Worm (Caenorhabditis elegans) whole organism, young adult: ENCODE data around the gene B0303.7.

Experiments
- B0261.1 ChIP-seq: sonication (generic microtip); optimal IDR thresholded peaks from 2 replicates; lab custom pipeline; 2016; ENCODE audit warnings: mild to moderate bottlenecking, missing genetic modification characterization, moderate library complexity, missing compliant biosample characterization
- B0336.3 ChIP-seq: fragments of 200-800 bp; sonication (Bioruptor generic); IDR thresholded peaks from 2 replicates; pipeline ENCODE4 v1.3.6; 2022; ENCODE audit warnings: missing genetic modification characterization, missing compliant biosample characterization
- D2030.7 ChIP-seq: fragments of 200-800 bp; sonication (Bioruptor generic); IDR thresholded peaks from 2 replicates; pipeline ENCODE4 v1.3.6; 2022; ENCODE audit warnings: missing genetic modification reagents, missing genetic modification characterization, missing compliant biosample characterization
- F22D6.2 ChIP-seq: sonication (generic microtip); optimal IDR thresholded peaks from 2 replicates; lab custom pipeline; 2016; ENCODE audit warnings: mild to moderate bottlenecking, missing genetic modification characterization, missing compliant biosample characterization
- F37B4.10 ChIP-seq: fragments of 200-800 bp; sonication (Bioruptor generic); IDR thresholded peaks from 2 replicates; pipeline ENCODE4 v1.3.6; 2022; ENCODE audit warnings: missing genetic modification characterization, missing compliant biosample characterization
- F39B2.1 ChIP-seq: fragments of 200-800 bp; sonication (Bioruptor generic); IDR thresholded peaks from 2 replicates; pipeline ENCODE4 v1.3.6; 2022; ENCODE audit warnings: missing genetic modification reagents, missing genetic modification characterization, missing compliant biosample characterization
- F57A8.1 ChIP-seq: fragments of 200-800 bp; sonication (Bioruptor generic); optimal IDR thresholded peaks from 2 replicates; lab custom pipeline; 2018; ENCODE audit warnings: mild to moderate bottlenecking, missing genetic modification characterization, moderate library complexity, missing compliant biosample characterization
- F57C9.4 ChIP-seq: sonication (generic microtip); optimal IDR thresholded peaks from 2 replicates; lab custom pipeline; 2017; ENCODE audit warnings: mild to moderate bottlenecking, missing genetic modification characterization, missing compliant biosample characterization
- K11D2.4 ChIP-seq: fragments of 200-800 bp; sonication (Bioruptor generic); IDR thresholded peaks from 2 replicates; pipeline ENCODE4 v1.3.6; 2022; ENCODE audit warnings: missing genetic modification reagents, missing genetic modification characterization, missing compliant biosample characterization
- K12H6.12 ChIP-seq: fragments of 200-800 bp; sonication (Bioruptor generic); optimal IDR thresholded peaks from 2 replicates; lab custom pipeline; 2018; ENCODE audit warnings: mild to moderate bottlenecking, missing genetic modification characterization, missing compliant biosample characterization
- T07F8.4 ChIP-seq: sonication (generic microtip); optimal IDR thresholded peaks from 2 replicates; lab custom pipeline; 2016; ENCODE audit warnings: mild to moderate bottlenecking, missing genetic modification characterization, moderate library complexity, missing compliant biosample characterization
- T26A5.8 ChIP-seq: sonication (generic microtip); optimal IDR thresholded peaks from 2 replicates; lab custom pipeline; 2016; ENCODE audit warnings: missing genetic modification characterization, missing compliant biosample characterization
- Y53G8AR.9 ChIP-seq: fragments of 200-800 bp; sonication (Bioruptor generic); conservative IDR thresholded peaks from 2 replicates; pipeline ENCODE4 v1.3.6; 2022; ENCODE audit warnings: missing genetic modification reagents, missing genetic modification characterization, missing compliant biosample characterization
- Y67H2A.10 ChIP-seq: fragments of 200-800 bp; sonication (Bioruptor generic); conservative IDR thresholded peaks from 2 replicates; pipeline ENCODE4 v1.3.6; 2022; ENCODE audit warnings: missing genetic modification reagents, missing genetic modification characterization, missing compliant biosample characterization
- Y79H2A.3 ChIP-seq: fragments of 200-800 bp; sonication (Bioruptor generic); conservative IDR thresholded peaks from 2 replicates; pipeline ENCODE4 v1.3.6; 2022; ENCODE audit warnings: missing genetic modification reagents, missing genetic modification characterization, missing compliant biosample characterization
- ZK185.1 ChIP-seq: sonication (generic microtip); optimal IDR thresholded peaks from 2 replicates; lab custom pipeline; 2016; ENCODE audit warnings: mild to moderate bottlenecking, missing genetic modification characterization, missing compliant biosample characterization; ENCODE audit not compliant: poor library complexity, severe bottlenecking
- aptf-2 ChIP-seq: fragments of 200-800 bp; sonication (Bioruptor generic); conservative IDR thresholded peaks from 2 replicates; pipeline ENCODE4 v1.3.6; 2022; ENCODE audit warnings: missing genetic modification reagents, missing genetic modification characterization, missing compliant biosample characterization
- attf-3 ChIP-seq: fragments of 200-800 bp; sonication (Bioruptor generic); conservative IDR thresholded peaks from 2 replicates; pipeline ENCODE4 v1.3.6; 2022; ENCODE audit warnings: missing genetic modification reagents, missing genetic modification characterization, missing compliant biosample characterization
- cebp-1 ChIP-seq, 2 experiments: fragments of 200-800 bp in 1 of 2; sonication (Bioruptor generic) in 1 of 2; sonication (generic microtip) in 1 of 2; IDR thresholded peaks in 1 of 2; optimal IDR thresholded peaks in 1 of 2; 2 replicates each; pipeline versions ENCODE4 v1.3.6 to Lab custom; 2017 to 2022; ENCODE audit warnings: missing compliant biosample characterization in 2 of 2, missing genetic modification characterization in 2 of 2, mild to moderate bottlenecking in 1 of 2, missing genetic modification reagents in 1 of 2, moderate library complexity in 1 of 2
- ceh-100 ChIP-seq: fragments of 200-800 bp; sonication (Bioruptor generic); IDR thresholded peaks from 2 replicates; pipeline ENCODE4 v1.3.6; 2022; ENCODE audit warnings: missing genetic modification reagents, missing genetic modification characterization, missing compliant biosample characterization
- dpl-1 ChIP-seq: fragments of 150-350 bp; optimal IDR thresholded peaks from 2 replicates; lab custom pipeline; 2014; ENCODE audit warnings: missing biosample characterization, missing genetic modification reagents, missing genetic modification characterization
- efl-1 ChIP-seq: fragments of 150-350 bp; optimal IDR thresholded peaks from 2 replicates; lab custom pipeline; 2014; ENCODE audit warnings: missing biosample characterization, missing genetic modification reagents, missing genetic modification characterization
- egl-18 ChIP-seq: fragments of 200-800 bp; sonication (Bioruptor generic); IDR thresholded peaks from 2 replicates; pipeline ENCODE4 v1.3.6; 2022; ENCODE audit warnings: missing genetic modification reagents, missing genetic modification characterization, missing compliant biosample characterization
- egl-44 ChIP-seq: fragments of 200-800 bp; sonication (Bioruptor generic); IDR thresholded peaks from 2 replicates; pipeline ENCODE4 v1.3.6; 2022; ENCODE audit warnings: missing genetic modification reagents, missing genetic modification characterization, missing compliant biosample characterization
- ets-4 ChIP-seq: fragments of 200-800 bp; sonication (Bioruptor generic); optimal IDR thresholded peaks from 2 replicates; lab custom pipeline; 2018; ENCODE audit warnings: mild to moderate bottlenecking, missing genetic modification characterization, missing compliant biosample characterization
- him-1 ChIP-seq: sonication (generic microtip); optimal IDR thresholded peaks from 2 replicates; lab custom pipeline; 2016; ENCODE audit warnings: missing genotype, missing genetic modification reagents, missing genetic modification characterization, missing compliant biosample characterization
- hlh-26 ChIP-seq: fragments of 200-800 bp; sonication (Bioruptor generic); conservative IDR thresholded peaks from 2 replicates; pipeline ENCODE4 v1.3.6; 2022; ENCODE audit warnings: missing genetic modification reagents, missing genetic modification characterization, missing compliant biosample characterization
- hmg-1.2 ChIP-seq: fragments of 200-800 bp; sonication (Bioruptor generic); IDR thresholded peaks from 2 replicates; pipeline ENCODE4 v1.3.6; 2022; ENCODE audit warnings: missing genetic modification reagents, missing genetic modification characterization, missing compliant biosample characterization
- let-607 ChIP-seq, 2 experiments: fragments of 200-800 bp in 1 of 2; sonication (Bioruptor generic) in 1 of 2; sonication (generic microtip) in 1 of 2; optimal IDR thresholded peaks; 2 replicates each; lab custom pipeline; 2016 to 2018; ENCODE audit warnings: mild to moderate bottlenecking in 2 of 2, missing compliant biosample characterization in 2 of 2, missing genetic modification characterization in 2 of 2, moderate library complexity in 2 of 2, missing genotype in 1 of 2
- lin-26 ChIP-seq: fragments of 200-800 bp; sonication (Bioruptor generic); IDR thresholded peaks from 2 replicates; pipeline ENCODE4 v1.3.6; 2022; ENCODE audit warnings: missing genetic modification reagents, missing genetic modification characterization, missing compliant biosample characterization
- lin-54 ChIP-seq: fragments of 200-800 bp; sonication (Bioruptor generic); optimal IDR thresholded peaks from 2 replicates; lab custom pipeline; 2018; ENCODE audit warnings: mild to moderate bottlenecking, missing genetic modification characterization, missing compliant biosample characterization
- lsl-1 ChIP-seq: fragments of 200-800 bp; sonication (Bioruptor generic); optimal IDR thresholded peaks from 2 replicates; lab custom pipeline; 2018; ENCODE audit warnings: mild to moderate bottlenecking, missing genetic modification characterization, moderate library complexity, missing compliant biosample characterization
- lsy-27 ChIP-seq: sonication (generic microtip); optimal IDR thresholded peaks from 2 replicates; lab custom pipeline; 2017; ENCODE audit warnings: missing genetic modification characterization, mild to moderate bottlenecking, missing compliant biosample characterization, antibody characterized with exemption, missing genotype, borderline replicate concordance; ENCODE audit not compliant: insufficient read depth
- madf-10 ChIP-seq: sonication (generic microtip); optimal IDR thresholded peaks from 2 replicates; lab custom pipeline; 2016; ENCODE audit warnings: mild to moderate bottlenecking, missing genetic modification characterization, missing compliant biosample characterization
- madf-3 ChIP-seq: fragments of 200-800 bp; sonication (Bioruptor generic); IDR thresholded peaks from 2 replicates; pipeline ENCODE4 v1.3.6; 2022; ENCODE audit warnings: missing genetic modification reagents, missing genetic modification characterization, missing compliant biosample characterization
- madf-8 ChIP-seq: fragments of 200-800 bp; sonication (Bioruptor generic); conservative IDR thresholded peaks from 2 replicates; pipeline ENCODE4 v1.3.6; 2022; ENCODE audit warnings: missing genetic modification reagents, missing genetic modification characterization, missing compliant biosample characterization
- mcd-1 ChIP-seq: fragments of 200-800 bp; sonication (Bioruptor generic); IDR thresholded peaks from 2 replicates; pipeline ENCODE4 v1.3.6; 2022; ENCODE audit warnings: missing genetic modification reagents, missing genetic modification characterization, missing compliant biosample characterization
- mes-4 ChIP-seq: sonication (generic microtip); optimal IDR thresholded peaks from 2 replicates; lab custom pipeline; 2016; ENCODE audit warnings: missing genotype, missing genetic modification characterization, missing compliant biosample characterization
- nhr-27 ChIP-seq: fragments of 200-800 bp; sonication (Bioruptor generic); optimal IDR thresholded peaks from 2 replicates; lab custom pipeline; 2018; ENCODE audit warnings: mild to moderate bottlenecking, missing genetic modification characterization, moderate library complexity, missing compliant biosample characterization
- rcor-1 ChIP-seq: fragments of 200-800 bp; sonication (Bioruptor generic); IDR thresholded peaks from 2 replicates; pipeline ENCODE4 v1.3.6; 2022; ENCODE audit warnings: missing genetic modification reagents, missing genetic modification characterization, missing compliant biosample characterization
- rec-8 ChIP-seq, 2 experiments: sonication (generic microtip); optimal IDR thresholded peaks; 2 replicates each; lab custom pipeline; 2016; ENCODE audit warnings: mild to moderate bottlenecking in 2 of 2, missing genetic modification characterization in 2 of 2, missing genetic modification reagents in 2 of 2, missing genotype in 2 of 2, missing biosample characterization in 1 of 2, missing compliant biosample characterization in 1 of 2, moderate library complexity in 1 of 2
- snpc-1.3 ChIP-seq: sonication (generic microtip); optimal IDR thresholded peaks from 2 replicates; lab custom pipeline; 2017; ENCODE audit warnings: missing genetic modification characterization, mild to moderate bottlenecking, missing compliant biosample characterization, antibody characterized with exemption, moderate library complexity, missing genotype, missing genetic modification reagents; ENCODE audit not compliant: insufficient read depth
- somi-1 ChIP-seq: fragments of 200-800 bp; sonication (Bioruptor generic); optimal IDR thresholded peaks from 2 replicates; lab custom pipeline; 2018; ENCODE audit warnings: mild to moderate bottlenecking, missing genetic modification characterization, missing compliant biosample characterization
- tbp1 ChIP-seq: fragments of 200-800 bp; sonication (Bioruptor generic); optimal IDR thresholded peaks from 2 replicates; lab custom pipeline; 2018; ENCODE audit warnings: mild to moderate bottlenecking, missing genetic modification characterization, missing compliant biosample characterization
- ztf-22 ChIP-seq: fragments of 200-800 bp; sonication (Bioruptor generic); optimal IDR thresholded peaks from 2 replicates; lab custom pipeline; 2018; ENCODE audit warnings: mild to moderate bottlenecking, missing genetic modification characterization, moderate library complexity, missing compliant biosample characterization
- ztf-25 ChIP-seq: fragments of 200-800 bp; sonication (Bioruptor generic); IDR thresholded peaks from 2 replicates; pipeline ENCODE4 v1.3.6; 2022; ENCODE audit warnings: missing genetic modification reagents, missing genetic modification characterization, missing compliant biosample characterization

Gene B0303.7

DNA sequence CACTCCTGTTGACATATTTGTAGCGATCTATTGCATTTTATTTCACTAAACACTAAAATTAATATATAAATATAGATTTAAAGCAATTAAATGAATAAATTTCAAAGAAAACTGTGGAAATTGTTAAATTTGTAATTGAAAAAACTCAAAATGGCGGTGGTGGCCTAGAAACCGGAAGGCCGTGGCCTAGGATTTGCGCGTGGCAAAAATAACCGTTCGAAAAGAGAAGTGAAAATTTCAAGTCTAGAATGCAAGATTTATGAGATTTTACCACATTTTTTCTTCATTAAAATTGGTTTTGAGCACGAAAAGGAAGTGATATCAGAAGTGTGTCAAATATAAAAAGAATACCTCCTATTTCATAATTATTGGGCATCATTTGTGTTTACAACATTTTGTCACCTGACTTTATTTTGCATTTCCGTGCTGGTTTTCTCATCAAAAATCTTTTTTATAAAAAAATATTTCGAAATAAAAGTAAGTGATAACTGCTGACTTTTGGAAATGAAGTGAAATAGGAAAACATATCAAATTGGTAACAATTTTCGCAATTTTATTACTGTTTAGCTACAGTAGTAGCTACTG lies 9.7 kb upstream of the B0303.7 start, which contains the start of gene fli-1 (continued):
- TF ChIP-seq cebp-1 (GFP tag; IDR thresholded peaks at IDR 0.05; lab: Robert Waterston, UW) (peak; percentile 72; the same call in 1 of the 2 replicates), cebp-1 (tag; optimal IDR thresholded peaks at IDR 0.05; lab: Kevin White, UChicago) (peak; percentile 90), hmg-1.2 (GFP tag; lab: Robert Waterston, UW) (0 out of 2 replicates have a peak, but pooled peaks have one; percentile 22), hlh-26 (GFP tag; lab: Robert Waterston, UW) (no peak), K11D2.4 (GFP tag; lab: Robert Waterston, UW) (no peak), Y79H2A.3 (GFP tag; lab: Robert Waterston, UW) (0 out of 2 replicates have a peak, but pooled peaks have one; percentile 36), Y67H2A.10 (no peak), F57A8.1 (GFP tag; lab: Kevin White, UChicago) (no peak), D2030.7 (GFP tag; lab: Robert Waterston, UW) (peak; percentile 73), ztf-25 (GFP tag; lab: Robert Waterston, UW) (no peak; the same call in 1 of the 2 replicates), let-607 (tag; optimal IDR thresholded peaks at IDR 0.05; lab: Kevin White, UChicago) (no peak), madf-10 (tag; lab: Kevin White, UChicago) (no peak), F22D6.2 (tag; lab: Kevin White, UChicago) (no peak), ets-4 (GFP tag; lab: Kevin White, UChicago) (no peak), ztf-22 (no peak), efl-1 (GFP tag; lab: Kevin White, UChicago) (peak; percentile 85), attf-3 (GFP tag; lab: Robert Waterston, UW) (no peak), F37B4.10 (GFP tag; lab: Robert Waterston, UW) (no peak), B0336.3 (GFP tag; lab: Robert Waterston, UW) (no peak), lin-26 (GFP tag; lab: Robert Waterston, UW) (no peak), T26A5.8 (tag; lab: Kevin White, UChicago) (no peak), snpc-1.3 (tag; lab: Kevin White, UChicago) (peak; percentile 16), B0261.1 (no peak), K12H6.12 (tag; lab: Kevin White, UChicago) (no peak), ceh-100 (no peak; the same call in 1 of the 2 replicates), ZK185.1 (tag; lab: Kevin White, UChicago) (peak; percentile 70), mes-4 (no peak), rec-8 (tag; optimal IDR thresholded peaks at IDR 0.05; lab: Kevin White, UChicago) (no peak), F39B2.1 (no peak), nhr-27 (no peak), somi-1 (GFP tag; lab: Kevin White, UChicago) (no peak), madf-3 (GFP tag; lab: Robert Waterston, UW) (peak; percentile 37; the same call in 1 of the 2 replicates), madf-8 (GFP tag; lab: Robert Waterston, UW) (peak; percentile 97), rcor-1 (no peak), egl-18 (no peak), mcd-1 (peak; percentile 47), aptf-2 (no peak), tbp1 (GFP tag; lab: Kevin White, UChicago) (peak; percentile 35), lsy-27 (tag; lab: Kevin White, UChicago) (no peak), dpl-1 (GFP tag; lab: Kevin White, UChicago) (peak; percentile 72), Y53G8AR.9 (GFP tag; lab: Robert Waterston, UW) (no peak), F57C9.4 (tag; lab: Kevin White, UChicago) (no peak), lin-54 (GFP tag; lab: Kevin White, UChicago) (peak; percentile 85), egl-44 (GFP tag; lab: Robert Waterston, UW) (no peak), him-1 (tag; lab: Kevin White, UChicago) (no peak), lsl-1 (GFP tag; lab: Kevin White, UChicago) (peak; percentile 74), T07F8.4 (tag; lab: Kevin White, UChicago) (no peak)
